Fruit fly (Drosophila melanogaster): ENCODE results near the gene ymp.

The ymp gene

DNA sequence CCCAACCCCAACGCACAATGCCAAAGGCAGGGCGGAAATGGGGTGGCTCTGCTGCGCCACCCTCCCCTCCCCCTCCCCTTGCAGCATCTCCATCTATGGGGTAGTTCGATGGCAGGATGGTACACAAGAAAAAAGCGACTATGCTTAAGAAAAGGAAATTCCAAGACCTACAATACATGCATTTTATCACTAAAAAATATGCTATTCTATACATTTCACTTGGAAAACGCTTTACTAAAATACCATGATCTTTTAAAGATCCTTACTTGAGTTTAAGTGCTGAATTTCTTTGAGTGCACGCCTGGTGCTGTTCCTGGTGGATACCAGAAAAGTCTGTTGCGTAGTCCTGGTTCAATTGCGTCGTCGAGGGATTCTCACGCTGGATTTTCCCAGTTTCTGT is 22.2 kb upstream of the ymp start (continued):
- TF ChIP-seq bbx (GFP tag; IDR thresholded peaks at IDR 0.05; ENCODE audit: partially characterized antibody) (no peak), CG6272 (GFP tag; IDR thresholded peaks at IDR 0.05) (peak; percentile 76), crc (GFP tag; optimal IDR thresholded peaks at IDR 0.05) (peak; percentile 56), CG11723 (GFP tag; optimal IDR thresholded peaks at IDR 0.05) (peak; percentile 37), CG12744 (GFP tag; optimal IDR thresholded peaks at IDR 0.05) (no peak), ftz-f1 (GFP tag; optimal IDR thresholded peaks at IDR 0.05) (no peak), dati (GFP tag; IDR thresholded peaks at IDR 0.05) (no peak), pum (GFP tag; optimal IDR thresholded peaks at IDR 0.05) (peak; percentile 65), TFAM (GFP tag; optimal IDR thresholded peaks at IDR 0.05) (no peak), CG18599 (GFP tag; optimal IDR thresholded peaks at IDR 0.05) (peak; percentile 90), slp2 (GFP tag; optimal IDR thresholded peaks at IDR 0.05) (no peak), Scr (GFP tag; IDR thresholded peaks at IDR 0.05; ENCODE audit: partially characterized antibody) (no peak), CoRest (tag; optimal IDR thresholded peaks at IDR 0.05) (peak; percentile 68), croc (GFP tag; conservative IDR thresholded peaks at IDR 0.05) (peak; percentile 56), Bteb2 (GFP tag; optimal IDR thresholded peaks at IDR 0.05) (peak; percentile 34), CG9817 (tag; optimal IDR thresholded peaks at IDR 0.05) (peak; percentile 59), CG7928 (GFP tag; optimal IDR thresholded peaks at IDR 0.05) (no peak), CG11696 (GFP tag; IDR thresholded peaks at IDR 0.05) (no peak), E2f1 (GFP tag; IDR thresholded peaks at IDR 0.05) (peak; percentile 57), pb (GFP tag; optimal IDR thresholded peaks at IDR 0.05) (peak; percentile 6), CG7786 (GFP tag; optimal IDR thresholded peaks at IDR 0.05) (peak; percentile 70), toy (GFP tag; IDR thresholded peaks at IDR 0.05) (no peak), row (GFP tag; IDR thresholded peaks at IDR 0.05) (peak; percentile 82), CG6689 (GFP tag; IDR thresholded peaks at IDR 0.05) (peak; percentile 76), nerfin-1 (tag; optimal IDR thresholded peaks at IDR 0.05) (peak; percentile 71), Hsf (GFP tag; optimal IDR thresholded peaks at IDR 0.05) (peak; percentile 59), seq (GFP tag; IDR thresholded peaks at IDR 0.05) (peak; percentile 70), CG11456 (GFP tag; IDR thresholded peaks at IDR 0.05) (peak; percentile 46; the same call in 2 of the 3 replicates), CG11398 (GFP tag; optimal IDR thresholded peaks at IDR 0.05) (peak; percentile 25), sr (GFP tag; IDR thresholded peaks at IDR 0.05) (0 out of 3 replicates have a peak, but pooled peaks have one; percentile 17), CG12391 (tag; optimal IDR thresholded peaks at IDR 0.05) (peak; percentile 66), Mes4 (GFP tag; optimal IDR thresholded peaks at IDR 0.05) (peak; percentile 44), crp (GFP tag; optimal IDR thresholded peaks at IDR 0.05) (peak in 1 of 2 experiments; percentile 1), Hmx (GFP tag; optimal IDR thresholded peaks at IDR 0.05) (no peak), D (optimal IDR thresholded peaks at IDR 0.05) (peak; percentile 21), D (GFP tag; optimal IDR thresholded peaks at IDR 0.05) (peak; percentile 64), sc (optimal IDR thresholded peaks at IDR 0.05) (no peak), sc (GFP tag; optimal IDR thresholded peaks at IDR 0.05) (peak; percentile 63), Hand (GFP tag; optimal IDR thresholded peaks at IDR 0.05) (peak; percentile 57), CG30431 (GFP tag; optimal IDR thresholded peaks at IDR 0.05) (peak; percentile 52), pita (GFP tag; optimal IDR thresholded peaks at IDR 0.05) (no peak), ase (GFP tag; IDR thresholded peaks at IDR 0.05) (peak; percentile 54; the same call in 1 of the 3 replicates), Dbx (GFP tag; IDR thresholded peaks at IDR 0.05) (peak; percentile 73), CG7963 (GFP tag; IDR thresholded peaks at IDR 0.05; ENCODE audit: partially characterized antibody) (no peak), unpg (GFP tag; optimal IDR thresholded peaks at IDR 0.05) (peak; percentile 72), fd102C (GFP tag; optimal IDR thresholded peaks at IDR 0.05) (no peak), Hr51 (GFP tag; optimal IDR thresholded peaks at IDR 0.05) (peak; percentile 37 to 71), gt (GFP tag; IDR thresholded peaks at IDR 0.05) (peak; percentile 40; the same call in 1 of the 2 replicates), Jarid2 (GFP tag; optimal IDR thresholded peaks at IDR 0.05) (no peak), CG15269 (tag; optimal IDR thresholded peaks at IDR 0.05) (peak; percentile 74), ac (GFP tag; optimal IDR thresholded peaks at IDR 0.05) (no peak)

All from whole organism, embryonic.